Worm (Caenorhabditis elegans) whole organism, mixed stage, embryonic: ENCODE results near the gene soc-1.

Experiments used
- blmp-1 ChIP-seq: fragments of 150-350 bp; optimal IDR thresholded peaks from 2 replicates; lab custom pipeline; 2014; ENCODE audit warnings: missing biosample characterization, missing genetic modification characterization
- drap-1 ChIP-seq: fragments of 200-800 bp; sonication (Bioruptor generic); optimal IDR thresholded peaks from 3 replicates; lab custom pipeline; 2018; ENCODE audit warnings: mild to moderate bottlenecking, missing genetic modification characterization, missing compliant biosample characterization
- elt-1 ChIP-seq: sonication (generic microtip); optimal IDR thresholded peaks from 2 replicates; lab custom pipeline; 2017; ENCODE audit warnings: missing genetic modification characterization, mild to moderate bottlenecking, missing compliant biosample characterization, antibody characterized with exemption, moderate library complexity, borderline replicate concordance; ENCODE audit not compliant: insufficient read depth
- elt-3 ChIP-seq: fragments of 150-350 bp; optimal IDR thresholded peaks from 2 replicates; lab custom pipeline; 2014; ENCODE audit warnings: missing biosample characterization, missing genetic modification characterization
- lin-13 ChIP-seq: fragments of 150-350 bp; optimal IDR thresholded peaks from 2 replicates; lab custom pipeline; 2014; ENCODE audit warnings: missing biosample characterization, missing genetic modification characterization
- mep-1 ChIP-seq: fragments of 150-350 bp; optimal IDR thresholded peaks from 2 replicates; lab custom pipeline; 2017; ENCODE audit warnings: missing biosample characterization, missing genetic modification reagents, missing genetic modification characterization, inconsistent platforms
- nhr-237 ChIP-seq: fragments of 150-350 bp; optimal IDR thresholded peaks from 2 replicates; lab custom pipeline; 2014; ENCODE audit warnings: missing biosample characterization, missing genetic modification characterization
- nhr-28 ChIP-seq: fragments of 150-350 bp; optimal IDR thresholded peaks from 2 replicates; lab custom pipeline; 2014; ENCODE audit warnings: missing biosample characterization, missing genetic modification characterization
- nhr-76 ChIP-seq: sonication (generic microtip); optimal IDR thresholded peaks from 2 replicates; lab custom pipeline; 2017; ENCODE audit warnings: missing biosample characterization, missing genetic modification characterization
- sptf-1 ChIP-seq: sonication (generic microtip); optimal IDR thresholded peaks from 2 replicates; lab custom pipeline; 2017; ENCODE audit warnings: mild to moderate bottlenecking, missing genetic modification characterization, moderate library complexity, missing compliant biosample characterization
- ztf-11 ChIP-seq: fragments of 150-350 bp; optimal IDR thresholded peaks from 2 replicates; lab custom pipeline; 2014; ENCODE audit warnings: missing biosample characterization, missing genetic modification characterization

- no peak for TF ChIP-seq mep-1 (tag; lab: Kevin White, UChicago)
- TF ChIP-seq lin-13 (tag; lab: Kevin White, UChicago), result no peak
- no peak for TF ChIP-seq nhr-237 (tag; lab: Kevin White, UChicago)
- TF ChIP-seq ztf-11 (tag; lab: Kevin White, UChicago), result no peak
- TF ChIP-seq blmp-1 (tag; lab: Kevin White, UChicago), result no peak
- TF ChIP-seq elt-1 (tag; lab: Kevin White, UChicago), result no peak
- TF ChIP-seq nhr-28 (tag; lab: Kevin White, UChicago), result no peak
- no peak for TF ChIP-seq nhr-76 (tag; lab: Kevin White, UChicago)
- no peak for TF ChIP-seq sptf-1 (tag; lab: Kevin White, UChicago)
- TF ChIP-seq drap-1, result no peak
- no peak for TF ChIP-seq elt-3 (tag; lab: Kevin White, UChicago)
Observed at ce11 chrV:4624717-4625116, 18.0 kb upstream of the soc-1 start.
